Fruit fly (Drosophila melanogaster) whole organism: Measurements from ENCODE around the gene RhoGDI.

Experiments used
- CG8478 ChIP-seq: fragments of >200 bp; optimal IDR thresholded peaks from 2 replicates; lab custom pipeline; 2018; ENCODE audit warnings: inconsistent platforms
- Dll ChIP-seq: fragments of >200 bp; optimal IDR thresholded peaks from 2 replicates; lab custom pipeline; 2017
- EcR ChIP-seq, 2 experiments: fragments of >200 bp; optimal IDR thresholded peaks; 2 replicates each; lab custom pipeline; 2017; ENCODE audit warnings: missing biosample characterization in 2 of 2, missing genetic modification characterization in 2 of 2, missing genetic modification reagents in 2 of 2
- pan ChIP-seq: fragments of >200 bp; optimal IDR thresholded peaks from 2 replicates; lab custom pipeline; 2017
- psq ChIP-seq: fragments of >200 bp; optimal IDR thresholded peaks from 2 replicates; lab custom pipeline; 2017
- usp ChIP-seq: fragments of >200 bp; optimal IDR thresholded peaks from 2 replicates; lab custom pipeline; 2017; ENCODE audit warnings: missing biosample characterization, missing genetic modification characterization, mixed read lengths

- TF ChIP-seq CG8478 (lab: Kevin White, UChicago) (no peak), psq (lab: Kevin White, UChicago) (no peak), Dll (lab: Kevin White, UChicago) (no peak), usp (GFP tag; lab: Kevin White, UChicago) (no peak), pan (lab: Kevin White, UChicago) (peak; percentile 56), EcR (GFP tag; optimal IDR thresholded peaks at IDR 0.05; lab: Kevin White, UChicago) (no peak)
Observed at dm6 chr3L:19898547-19899282, 29.8 kb upstream of the RhoGDI start.
